Fruit fly (Drosophila melanogaster) whole organism, embryonic: Measurements from ENCODE around the gene mib1.

ENCODE experiments used
- B-H1 ChIP-seq: fragments of 200-800 bp; sonication (Bioruptor generic); IDR thresholded peaks from 3 replicates; pipeline ENCODE4 v1.3.6; 2022; ENCODE audit warnings: missing biosample characterization, missing genetic modification characterization
- CG11093 ChIP-seq: fragments of 200-800 bp; sonication (Bioruptor generic); IDR thresholded peaks from 3 replicates; pipeline ENCODE4 v1.3.6; 2022; ENCODE audit warnings: missing biosample characterization, missing genetic modification characterization
- CG13123 ChIP-seq: fragments of 200-800 bp; sonication (Bioruptor generic); optimal IDR thresholded peaks from 2 replicates; lab custom pipeline; 2016; ENCODE audit warnings: missing biosample characterization, missing genetic modification characterization
- CG13775 ChIP-seq: fragments of 200-800 bp; sonication (Bioruptor generic); optimal IDR thresholded peaks from 3 replicates; lab custom pipeline; 2017; ENCODE audit warnings: missing biosample characterization, mild to moderate bottlenecking, missing genetic modification characterization
- CG14965 ChIP-seq: fragments of 200-800 bp; sonication (Bioruptor generic); optimal IDR thresholded peaks from 2 replicates; lab custom pipeline; 2016; ENCODE audit warnings: missing biosample characterization, missing genetic modification characterization, borderline replicate concordance
- CG15011 ChIP-seq: fragments of 200-800 bp; sonication (Bioruptor generic); optimal IDR thresholded peaks from 3 replicates; lab custom pipeline; 2018; ENCODE audit warnings: missing biosample characterization, mild to moderate bottlenecking, missing genetic modification characterization
- CG15073 ChIP-seq: fragments of 200-800 bp; sonication (Bioruptor generic); optimal IDR thresholded peaks from 2 replicates; lab custom pipeline; 2016; ENCODE audit warnings: missing biosample characterization, missing genetic modification characterization
- CG1529 ChIP-seq: fragments of 200-800 bp; sonication (Bioruptor generic); optimal IDR thresholded peaks from 3 replicates; lab custom pipeline; 2018; ENCODE audit warnings: missing biosample characterization, missing genetic modification characterization
- CG16779 ChIP-seq: fragments of 200-800 bp; sonication (Bioruptor generic); IDR thresholded peaks from 2 replicates; pipeline ENCODE4 v1.3.6; 2022; ENCODE audit warnings: missing biosample characterization, missing genetic modification characterization
- CG3065 ChIP-seq: fragments of 200-800 bp; sonication (Bioruptor generic); optimal IDR thresholded peaks from 2 replicates; lab custom pipeline; 2016; ENCODE audit warnings: missing biosample characterization, missing genetic modification characterization
- CG3281 ChIP-seq: fragments of 200-800 bp; sonication (Bioruptor generic); optimal IDR thresholded peaks from 3 replicates; lab custom pipeline; 2017; ENCODE audit warnings: missing biosample characterization, mild to moderate bottlenecking, missing genetic modification characterization
- CG33213 ChIP-seq: fragments of 200-800 bp; sonication (Bioruptor generic); optimal IDR thresholded peaks from 3 replicates; lab custom pipeline; 2016; ENCODE audit warnings: missing biosample characterization, missing genetic modification characterization
- CG7271 ChIP-seq: fragments of 200-800 bp; sonication (Bioruptor generic); optimal IDR thresholded peaks from 2 replicates; lab custom pipeline; 2018; ENCODE audit warnings: missing biosample characterization, mild to moderate bottlenecking, missing genetic modification characterization, moderate library complexity
- CG7745 ChIP-seq: fragments of 200-800 bp; sonication (Bioruptor generic); optimal IDR thresholded peaks from 2 replicates; lab custom pipeline; 2018; ENCODE audit warnings: missing biosample characterization, mild to moderate bottlenecking, missing genetic modification characterization, moderate library complexity
- CG8765 ChIP-seq: fragments of 200-800 bp; sonication (Bioruptor generic); IDR thresholded peaks from 2 replicates; pipeline ENCODE4 v1.3.6; 2022; ENCODE audit warnings: missing biosample characterization, missing genetic modification characterization
- CoRest ChIP-seq: fragments of 200-800 bp; sonication (Bioruptor generic); optimal IDR thresholded peaks from 3 replicates; lab custom pipeline; 2018; ENCODE audit warnings: missing biosample characterization, mild to moderate bottlenecking, missing genetic modification characterization, moderate library complexity
- D19B ChIP-seq: fragments of 200-800 bp; sonication (Bioruptor generic); optimal IDR thresholded peaks from 2 replicates; lab custom pipeline; 2017; ENCODE audit warnings: missing biosample characterization, mild to moderate bottlenecking, missing genetic modification characterization
- Dp ChIP-seq: fragments of 200-800 bp; sonication (Bioruptor generic); optimal IDR thresholded peaks from 2 replicates; lab custom pipeline; 2018; ENCODE audit warnings: missing biosample characterization, mild to moderate bottlenecking, missing genetic modification characterization, moderate library complexity
- H2.0 ChIP-seq: fragments of 200-800 bp; sonication (Bioruptor generic); IDR thresholded peaks from 2 replicates; pipeline ENCODE4 v1.3.6; 2022; ENCODE audit warnings: missing biosample characterization, missing genetic modification characterization
- HLH54F ChIP-seq: fragments of 200-800 bp; sonication (Bioruptor generic); optimal IDR thresholded peaks from 3 replicates; lab custom pipeline; 2016; ENCODE audit warnings: missing biosample characterization, missing genetic modification characterization
- Hmr ChIP-seq: fragments of 200-800 bp; sonication (Bioruptor generic); optimal IDR thresholded peaks from 3 replicates; lab custom pipeline; 2017; ENCODE audit warnings: mild to moderate bottlenecking, missing biosample characterization, missing genetic modification reagents, missing genetic modification characterization
- Hmx ChIP-seq: fragments of 200-800 bp; sonication (Bioruptor generic); optimal IDR thresholded peaks from 2 replicates; lab custom pipeline; 2016; ENCODE audit warnings: missing biosample characterization, missing genetic modification characterization
- Hsf ChIP-seq: fragments of 200-800 bp; sonication (Bioruptor generic); optimal IDR thresholded peaks from 3 replicates; lab custom pipeline; 2016; ENCODE audit warnings: missing biosample characterization, missing genetic modification characterization
- Jarid2 ChIP-seq: fragments of 200-800 bp; sonication (Bioruptor generic); optimal IDR thresholded peaks from 3 replicates; lab custom pipeline; 2017; ENCODE audit warnings: mild to moderate bottlenecking, missing biosample characterization, missing genetic modification reagents, missing genetic modification characterization
- MBD-R2 ChIP-seq: fragments of 200-800 bp; sonication (Bioruptor generic); IDR thresholded peaks from 2 replicates; pipeline ENCODE4 v1.3.6; 2022; ENCODE audit warnings: missing biosample characterization, missing genetic modification characterization
- amos ChIP-seq: fragments of 200-800 bp; sonication (Bioruptor generic); IDR thresholded peaks from 2 replicates; pipeline ENCODE4 v1.3.6; 2022; ENCODE audit warnings: missing biosample characterization, missing genetic modification characterization; ENCODE audit not compliant: partially characterized antibody
- corto ChIP-seq: fragments of 200-800 bp; sonication (Bioruptor generic); optimal IDR thresholded peaks from 2 replicates; lab custom pipeline; 2016; ENCODE audit warnings: missing biosample characterization, mild to moderate bottlenecking, missing genetic modification characterization, moderate library complexity
- disco-r ChIP-seq: fragments of 200-800 bp; sonication (Bioruptor generic); optimal IDR thresholded peaks from 2 replicates; lab custom pipeline; 2016; ENCODE audit warnings: missing biosample characterization, missing genetic modification characterization
- dmrt11E ChIP-seq: fragments of 200-800 bp; sonication (Bioruptor generic); optimal IDR thresholded peaks from 3 replicates; lab custom pipeline; 2018; ENCODE audit warnings: missing biosample characterization, mild to moderate bottlenecking, missing genetic modification characterization, moderate library complexity
- en ChIP-seq: fragments of 200-800 bp; sonication (Bioruptor generic); optimal IDR thresholded peaks from 2 replicates; lab custom pipeline; 2016; ENCODE audit warnings: missing biosample characterization, missing genetic modification characterization
- ewg ChIP-seq: fragments of 200-800 bp; sonication (Bioruptor generic); optimal IDR thresholded peaks from 3 replicates; lab custom pipeline; 2017; ENCODE audit warnings: mild to moderate bottlenecking, missing biosample characterization, missing genetic modification reagents, missing genetic modification characterization
- exex ChIP-seq: fragments of 200-800 bp; sonication (Bioruptor generic); optimal IDR thresholded peaks from 4 replicates; lab custom pipeline; 2018; ENCODE audit warnings: missing biosample characterization, mild to moderate bottlenecking, missing genetic modification characterization, moderate library complexity
- grn ChIP-seq: fragments of 200-800 bp; sonication (Bioruptor generic); optimal IDR thresholded peaks from 3 replicates; lab custom pipeline; 2017; ENCODE audit warnings: missing biosample characterization, missing genetic modification characterization
- kay ChIP-seq: fragments of 200-800 bp; sonication (Bioruptor generic); optimal IDR thresholded peaks from 2 replicates; lab custom pipeline; 2016; ENCODE audit warnings: missing biosample characterization, missing genetic modification characterization
- ken ChIP-seq: fragments of 200-800 bp; sonication (Bioruptor generic); IDR thresholded peaks from 3 replicates; pipeline ENCODE4 v1.3.6; 2022; ENCODE audit warnings: missing biosample characterization, missing genetic modification characterization
- knrl ChIP-seq: fragments of 200-800 bp; sonication (Bioruptor generic); IDR thresholded peaks from 3 replicates; pipeline ENCODE4 v1.3.6; 2022; ENCODE audit warnings: missing biosample characterization, missing genetic modification characterization; ENCODE audit not compliant: partially characterized antibody
- lov ChIP-seq, 2 experiments: fragments of 200-800 bp in 1 of 2; fragments of >200 bp in 1 of 2; sonication (Bioruptor generic) in 1 of 2; IDR thresholded peaks in 1 of 2; optimal IDR thresholded peaks in 1 of 2; 2 replicates in 1 of 2; 3 replicates in 1 of 2; pipeline versions ENCODE4 v1.3.6 to Lab custom; 2017 to 2022; ENCODE audit warnings: missing biosample characterization in 1 of 2, missing genetic modification characterization in 1 of 2
- maf-S ChIP-seq: fragments of 200-800 bp; sonication (Bioruptor generic); optimal IDR thresholded peaks from 2 replicates; lab custom pipeline; 2016; ENCODE audit warnings: missing biosample characterization, missing genetic modification characterization
- pan ChIP-seq, 4 experiments: fragments of >200 bp in 3 of 4; fragments of 200-800 bp in 1 of 4; sonication (Bioruptor generic) in 1 of 4; optimal IDR thresholded peaks in 3 of 4; IDR thresholded peaks in 1 of 4; 2 replicates each; pipeline versions ENCODE4 v1.3.6 to Lab custom; 2017 to 2022; ENCODE audit warnings: missing biosample characterization in 2 of 4, missing genetic modification characterization in 2 of 4, mixed read lengths in 1 of 4
- schlank ChIP-seq: fragments of 200-800 bp; sonication (Bioruptor generic); optimal IDR thresholded peaks from 2 replicates; lab custom pipeline; 2018; ENCODE audit warnings: missing biosample characterization, mild to moderate bottlenecking, missing genetic modification characterization
- scrt ChIP-seq: fragments of 200-800 bp; sonication (Bioruptor generic); optimal IDR thresholded peaks from 2 replicates; lab custom pipeline; 2018; ENCODE audit warnings: missing biosample characterization, mild to moderate bottlenecking, missing genetic modification characterization, moderate library complexity
- sens-2 ChIP-seq: fragments of 200-800 bp; sonication (Bioruptor generic); IDR thresholded peaks from 2 replicates; pipeline ENCODE4 v1.3.6; 2022; ENCODE audit warnings: missing biosample characterization, missing genetic modification characterization
- seq ChIP-seq: fragments of 200-800 bp; sonication (Bioruptor generic); IDR thresholded peaks from 2 replicates; pipeline ENCODE4 v1.3.6; 2022; ENCODE audit warnings: missing biosample characterization, missing genetic modification characterization
- sisA ChIP-seq: fragments of 200-800 bp; sonication (Bioruptor generic); IDR thresholded peaks from 2 replicates; pipeline ENCODE4 v1.3.6; 2022; ENCODE audit warnings: missing biosample characterization, missing genetic modification characterization
- so ChIP-seq: fragments of 200-800 bp; sonication (Bioruptor generic); IDR thresholded peaks from 3 replicates; pipeline ENCODE4 v1.3.6; 2022; ENCODE audit warnings: missing biosample characterization, missing genetic modification characterization
- tna ChIP-seq: fragments of 200-800 bp; sonication (Bioruptor generic); IDR thresholded peaks from 2 replicates; pipeline ENCODE4 v1.3.6; 2022; ENCODE audit warnings: missing biosample characterization, missing genetic modification characterization; ENCODE audit not compliant: partially characterized antibody
- ttk ChIP-seq: fragments of 200-800 bp; sonication (Bioruptor generic); IDR thresholded peaks from 2 replicates; pipeline ENCODE4 v2.1.2; 2022; ENCODE audit warnings: missing biosample characterization, missing genetic modification characterization
- vvl ChIP-seq: fragments of 200-800 bp; sonication (Bioruptor generic); IDR thresholded peaks from 2 replicates; pipeline ENCODE4 v1.3.6; 2022; ENCODE audit warnings: missing biosample characterization, missing genetic modification characterization

mib1 gene

dm6 chr3L:16045083-16045830, 33.6 kb upstream of the mib1 start (continued):
- TF ChIP-seq lov (optimal IDR thresholded peaks at IDR 0.05; lab: Kevin White, UChicago) (no peak), lov (GFP tag; IDR thresholded peaks at IDR 0.05; lab: Robert Waterston, UW) (0 out of 3 replicates have a peak, but pooled peaks have one; percentile 30), corto (GFP tag; lab: Kevin White, UChicago) (no peak), ttk (peak; percentile 27; the same call in 1 of the 2 replicates), HLH54F (GFP tag; lab: Kevin White, UChicago) (no peak), so (GFP tag; lab: Robert Waterston, UW) (no peak; the same call in 2 of the 3 replicates), sens-2 (GFP tag; lab: Robert Waterston, UW) (0 out of 2 replicates have a peak, but pooled peaks have one; percentile 33), CG16779 (GFP tag; lab: Robert Waterston, UW) (no peak), ken (GFP tag; lab: Robert Waterston, UW) (no peak), schlank (no peak), kay (GFP tag; lab: Kevin White, UChicago) (peak; percentile 69), H2.0 (GFP tag; lab: Robert Waterston, UW) (peak; percentile 63), CG11093 (GFP tag; lab: Robert Waterston, UW) (no peak), Dp (GFP tag; lab: Kevin White, UChicago) (no peak), Hsf (peak; percentile 0), CG3281 (peak; percentile 27), Hmr (GFP tag; lab: Kevin White, UChicago) (peak; percentile 59), CG13775 (no peak), sisA (peak; percentile 53), knrl (no peak), CG7745 (tag; lab: Kevin White, UChicago) (no peak), Hmx (GFP tag; lab: Kevin White, UChicago) (no peak), seq (GFP tag; lab: Robert Waterston, UW) (0 out of 2 replicates have a peak, but pooled peaks have one; percentile 30), CG1529 (GFP tag; lab: Kevin White, UChicago) (no peak), CG13123 (GFP tag; lab: Kevin White, UChicago) (no peak), MBD-R2 (GFP tag; lab: Robert Waterston, UW) (peak; percentile 8; the same call in 1 of the 2 replicates), ewg (GFP tag; lab: Kevin White, UChicago) (no peak), D19B (GFP tag; lab: Kevin White, UChicago) (no peak), CG15011 (GFP tag; lab: Kevin White, UChicago) (no peak), CG15073 (GFP tag; lab: Kevin White, UChicago) (no peak), CG3065 (GFP tag; lab: Kevin White, UChicago) (no peak), disco-r (GFP tag; lab: Kevin White, UChicago) (no peak), en (GFP tag; lab: Kevin White, UChicago) (no peak), B-H1 (GFP tag; lab: Robert Waterston, UW) (peak; percentile 62), Jarid2 (GFP tag; lab: Kevin White, UChicago) (no peak), exex (tag; lab: Kevin White, UChicago) (no peak), dmrt11E (tag; lab: Kevin White, UChicago) (peak; percentile 36), pan (optimal IDR thresholded peaks at IDR 0.05; lab: Kevin White, UChicago) (no peak), pan (GFP tag; optimal IDR thresholded peaks at IDR 0.05 in 1 of 2, IDR thresholded peaks at IDR 0.05 in 1 of 2) (peak in 1 of 2 experiments; percentile 69), grn (GFP tag; lab: Kevin White, UChicago) (peak; percentile 2), CoRest (tag; lab: Kevin White, UChicago) (peak; percentile 44), tna (GFP tag; lab: Robert Waterston, UW) (no peak), CG33213 (GFP tag; lab: Kevin White, UChicago) (no peak), CG7271 (tag; lab: Kevin White, UChicago) (no peak), CG14965 (GFP tag; lab: Kevin White, UChicago) (no peak), maf-S (peak; percentile 20), scrt (GFP tag; lab: Kevin White, UChicago) (no peak), vvl (GFP tag; lab: Robert Waterston, UW) (peak; percentile 47), CG8765 (GFP tag; lab: Robert Waterston, UW) (no peak), amos (GFP tag; lab: Robert Waterston, UW) (no peak)
